Worm (Caenorhabditis elegans) whole organism, L2 larva: ENCODE results near the gene ZC21.10.

Experiments used
- ZK546.5 ChIP-seq: sonication (generic microtip); optimal IDR thresholded peaks from 2 replicates; lab custom pipeline; 2017; ENCODE audit warnings: missing biosample characterization, missing genetic modification characterization
- blmp-1 ChIP-seq: sonication (generic microtip); optimal IDR thresholded peaks from 2 replicates; lab custom pipeline; 2017; ENCODE audit warnings: missing genetic modification characterization, mild to moderate bottlenecking, missing compliant biosample characterization, antibody characterized with exemption, moderate library complexity; ENCODE audit not compliant: insufficient read depth
- ceh-16 ChIP-seq: fragments of 150-350 bp; optimal IDR thresholded peaks from 2 replicates; lab custom pipeline; 2014; ENCODE audit warnings: missing biosample characterization, missing genetic modification characterization
- egl-27 ChIP-seq: sonication (generic microtip); optimal IDR thresholded peaks from 3 replicates; lab custom pipeline; 2017; ENCODE audit warnings: missing biosample characterization, missing genetic modification reagents, missing genetic modification characterization
- elt-3 ChIP-seq: sonication (generic microtip); optimal IDR thresholded peaks from 2 replicates; lab custom pipeline; 2017; ENCODE audit warnings: missing biosample characterization, missing genetic modification characterization
- lin-13 ChIP-seq: fragments of 150-350 bp; optimal IDR thresholded peaks from 2 replicates; lab custom pipeline; 2014; ENCODE audit warnings: missing biosample characterization, missing genetic modification reagents, missing genetic modification characterization
- lin-39 ChIP-seq: fragments of 150-350 bp; optimal IDR thresholded peaks from 2 replicates; lab custom pipeline; 2014; ENCODE audit warnings: missing biosample characterization, missing genetic modification reagents, missing genetic modification characterization
- nhr-10 ChIP-seq: sonication (generic microtip); optimal IDR thresholded peaks from 2 replicates; lab custom pipeline; 2017; ENCODE audit warnings: missing biosample characterization, missing genetic modification characterization
- nhr-129 ChIP-seq: fragments of 150-350 bp; optimal IDR thresholded peaks from 2 replicates; lab custom pipeline; 2014; ENCODE audit warnings: missing biosample characterization, missing genetic modification characterization
- nhr-21 ChIP-seq: fragments of 150-350 bp; optimal IDR thresholded peaks from 2 replicates; lab custom pipeline; 2014; ENCODE audit warnings: missing biosample characterization, missing genetic modification characterization
- skn-1 ChIP-seq: sonication (generic microtip); optimal IDR thresholded peaks from 2 replicates; lab custom pipeline; 2017; ENCODE audit warnings: missing biosample characterization, missing genetic modification characterization
- snpc-4 ChIP-seq: fragments of 150-350 bp; optimal IDR thresholded peaks from 2 replicates; lab custom pipeline; 2014; ENCODE audit warnings: missing biosample characterization, missing genetic modification characterization
- ztf-11 ChIP-seq: sonication (generic microtip); optimal IDR thresholded peaks from 2 replicates; lab custom pipeline; 2017; ENCODE audit warnings: missing biosample characterization, missing genetic modification characterization
- ztf-4 ChIP-seq: fragments of 150-350 bp; optimal IDR thresholded peaks from 2 replicates; lab custom pipeline; 2014; ENCODE audit warnings: missing biosample characterization, missing genetic modification characterization

- TF ChIP-seq ztf-4 (tag; lab: Kevin White, UChicago): no peak
- no peak for TF ChIP-seq egl-27 (tag; lab: Kevin White, UChicago)
- no peak for TF ChIP-seq skn-1 (tag; lab: Kevin White, UChicago)
- no peak for TF ChIP-seq nhr-21
- no peak for TF ChIP-seq lin-39 (tag; lab: Kevin White, UChicago)
- no peak for TF ChIP-seq ZK546.5
- TF ChIP-seq nhr-10: no peak
- no peak for TF ChIP-seq lin-13 (GFP tag; lab: Kevin White, UChicago)
- no peak for TF ChIP-seq snpc-4 (tag; lab: Kevin White, UChicago)
- no peak for TF ChIP-seq nhr-129
- TF ChIP-seq ceh-16 (tag; lab: Kevin White, UChicago): no peak
- no peak for TF ChIP-seq elt-3 (tag; lab: Kevin White, UChicago)
- TF ChIP-seq ztf-11 (tag; lab: Kevin White, UChicago): no peak
- TF ChIP-seq blmp-1 (tag; lab: Kevin White, UChicago): peak; percentile 74
Observed at ce11 chrIII:8555682-8556081, 25.8 kb downstream of the ZC21.10 start.
